Fruit fly (Drosophila melanogaster): ENCODE data around the gene Lmpt.

The Lmpt gene

DNA sequence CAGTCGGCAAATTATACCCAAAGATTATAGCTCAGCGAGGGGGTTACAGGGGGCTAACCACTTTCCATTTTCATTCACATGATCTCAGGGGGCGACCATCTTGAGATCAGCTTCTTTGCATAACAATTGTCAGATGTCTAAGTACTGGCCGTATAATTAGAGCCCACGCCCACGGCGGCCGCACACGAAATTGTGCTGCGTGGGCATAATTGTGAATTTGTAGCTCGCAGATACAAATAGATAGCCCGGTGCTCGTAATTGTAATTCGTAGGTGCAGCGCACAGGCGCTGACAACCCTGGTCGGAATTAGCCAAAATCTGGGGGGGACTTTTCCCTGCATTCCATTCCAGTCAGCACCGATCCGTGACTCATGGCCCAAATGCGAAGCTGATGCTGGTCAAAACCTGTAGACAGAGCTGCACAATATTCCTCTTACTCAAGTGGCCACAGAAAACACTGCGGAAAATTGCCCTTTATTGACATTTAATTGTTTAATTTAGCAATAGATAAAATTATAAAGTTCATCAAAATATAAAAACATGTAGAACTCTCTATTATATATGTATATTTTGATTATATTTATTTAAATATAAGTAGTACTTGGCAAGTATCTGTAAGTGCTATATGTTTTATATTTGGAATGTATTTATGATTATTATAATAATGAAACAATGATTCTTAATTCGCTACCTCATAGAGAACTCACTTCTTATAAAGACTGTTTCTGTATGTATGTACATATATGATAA, 106.7 kb downstream of the Lmpt start:
- TF ChIP-seq Sp1 (GFP tag; optimal IDR thresholded peaks at IDR 0.05) = peak; percentile 17
- TF ChIP-seq usp (GFP tag; optimal IDR thresholded peaks at IDR 0.05) = no peak
- TF ChIP-seq HLH106 (tag; optimal IDR thresholded peaks at IDR 0.05) = peak; percentile 21
- peak in 1 of 2 experiments; percentile 16 for TF ChIP-seq foxo (GFP tag; optimal IDR thresholded peaks at IDR 0.05)
- no peak for TF ChIP-seq psq (GFP tag; optimal IDR thresholded peaks at IDR 0.05)
- no peak for TF ChIP-seq Rel (GFP tag; optimal IDR thresholded peaks at IDR 0.05)
- TF ChIP-seq Rel (tag; optimal IDR thresholded peaks at IDR 0.05) = no peak

Data from whole organism, wandering third instar larva.